Worm (Caenorhabditis elegans): ENCODE measurements around the gene W03F8.6.

- TF ChIP-seq ama-1 (optimal IDR thresholded peaks at IDR 0.05) (no peak), F13C5.2 (tag; optimal IDR thresholded peaks at IDR 0.05) (no peak), hmbx-1 (tag; optimal IDR thresholded peaks at IDR 0.05) (no peak), flt-1 (GFP tag; IDR thresholded peaks at IDR 0.05) (no peak), tra-4 (tag; optimal IDR thresholded peaks at IDR 0.05) (no peak), scrt-1 (GFP tag; IDR thresholded peaks at IDR 0.05) (no peak), aly-1 (tag; optimal IDR thresholded peaks at IDR 0.05) (no peak)
Observed at ce11 chrIV:5206716-5207115, 20.3 kb upstream of the W03F8.6 start.

Measured in whole organism, early embryonic.